Worm (Caenorhabditis elegans): Measurements from ENCODE around the gene exc-15.

The exc-15 gene

DNA sequence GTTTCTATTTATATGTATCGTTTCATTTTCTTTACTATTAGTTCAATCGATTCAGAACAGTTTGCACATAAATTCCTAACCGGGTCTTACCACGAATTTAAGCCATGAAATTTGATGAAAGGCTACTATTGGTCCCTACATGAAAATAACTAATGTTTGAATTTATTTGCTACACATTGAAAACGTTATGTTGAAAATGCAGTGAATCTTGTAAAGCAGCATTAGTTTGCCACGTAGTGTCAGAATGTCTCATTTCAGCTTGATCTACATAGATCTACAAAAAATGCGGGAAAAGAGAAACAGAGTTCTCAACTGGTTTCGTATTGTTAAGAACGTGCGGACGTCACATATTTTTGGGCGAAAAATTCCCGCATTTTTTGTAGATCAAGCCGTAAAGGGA lies 25.5 kb downstream of the exc-15 start:
- TF ChIP-seq ceh-34 (tag; optimal IDR thresholded peaks at IDR 0.05) (no peak), che-1 (tag; optimal IDR thresholded peaks at IDR 0.05) (no peak), nhr-11 (tag; optimal IDR thresholded peaks at IDR 0.05) (no peak), tbx-2 (tag; optimal IDR thresholded peaks at IDR 0.05) (no peak), hlh-8 (tag; optimal IDR thresholded peaks at IDR 0.05) (no peak)

DNA sequence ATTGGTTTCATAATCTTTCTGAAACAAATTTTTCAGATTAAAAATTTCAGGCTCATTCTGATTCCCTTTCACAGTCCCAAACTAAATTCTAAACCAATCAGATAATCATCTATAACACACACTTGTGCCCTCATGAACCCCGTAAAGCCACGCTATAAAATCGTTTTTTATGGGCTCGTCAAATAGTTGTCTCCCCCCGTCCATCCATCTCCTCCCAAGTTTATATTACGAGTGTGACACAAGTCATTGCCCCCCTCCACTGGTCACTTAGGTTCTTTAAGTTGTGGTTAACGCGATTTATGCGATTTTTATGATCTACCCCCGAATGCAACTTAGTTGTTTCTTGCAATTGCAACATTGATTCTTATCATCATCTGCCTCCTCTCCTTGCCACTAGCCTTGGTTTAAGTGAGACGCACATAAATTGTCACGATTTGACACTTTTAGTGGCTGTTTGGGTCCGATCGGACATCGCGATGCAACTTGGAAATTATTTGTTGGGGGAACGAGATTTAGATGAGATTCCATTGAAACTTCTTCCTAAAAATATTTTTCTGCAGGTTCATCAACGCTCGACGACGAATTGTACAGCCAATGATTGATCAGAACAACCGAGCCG lies 26.2 kb downstream of the exc-15 start:
- no peak for TF ChIP-seq Y22D7AL.16 (tag; optimal IDR thresholded peaks at IDR 0.05)
- no peak for TF ChIP-seq pha-2 (tag; optimal IDR thresholded peaks at IDR 0.05)
- peak; percentile 81 for TF ChIP-seq unc-55 (GFP tag; optimal IDR thresholded peaks at IDR 0.05)
- no peak for TF ChIP-seq pat-9 (tag; optimal IDR thresholded peaks at IDR 0.05)

DNA sequence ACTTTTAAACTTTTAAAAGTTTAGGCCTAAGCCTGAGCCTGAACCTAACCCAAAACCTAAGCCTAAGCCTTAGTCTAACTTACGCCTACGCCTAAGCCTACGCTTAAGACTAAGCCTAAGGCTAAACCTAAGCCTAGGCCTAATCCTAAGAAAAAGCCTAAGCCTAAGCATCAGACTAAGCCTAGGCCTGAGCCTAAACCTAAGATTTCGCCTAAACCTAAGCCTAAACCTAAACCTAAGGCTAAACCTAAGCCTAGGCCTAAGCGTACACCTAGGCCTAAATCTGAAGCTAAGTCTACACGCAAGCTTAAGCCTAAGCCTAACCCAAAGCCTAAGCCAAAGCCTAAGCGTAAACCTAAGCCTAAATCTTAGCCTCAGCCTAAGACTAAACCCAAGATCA lies 27.1 kb downstream of the exc-15 start:
- TF ChIP-seq ttx-3 (tag; optimal IDR thresholded peaks at IDR 0.05) (no peak), ceh-22 (tag; optimal IDR thresholded peaks at IDR 0.05) (no peak), C38D4.7 (GFP tag; optimal IDR thresholded peaks at IDR 0.05) (no peak), unc-3 (GFP tag; conservative IDR thresholded peaks at IDR 0.05) (no peak), unc-3 (tag; optimal IDR thresholded peaks at IDR 0.05) (no peak), ceh-31 (tag; optimal IDR thresholded peaks at IDR 0.05) (no peak), Y22D7AL.16 (tag; optimal IDR thresholded peaks at IDR 0.05) (peak; percentile 15), npax-4 (tag; optimal IDR thresholded peaks at IDR 0.05) (no peak), gmeb-2 (tag; optimal IDR thresholded peaks at IDR 0.05) (peak; percentile 7), K09A11.1 (tag; optimal IDR thresholded peaks at IDR 0.05; ENCODE audit: insufficient read depth) (no peak), ceh-24 (tag; optimal IDR thresholded peaks at IDR 0.05) (no peak), T23F11.4 (GFP tag; optimal IDR thresholded peaks at IDR 0.05) (no peak)

DNA sequence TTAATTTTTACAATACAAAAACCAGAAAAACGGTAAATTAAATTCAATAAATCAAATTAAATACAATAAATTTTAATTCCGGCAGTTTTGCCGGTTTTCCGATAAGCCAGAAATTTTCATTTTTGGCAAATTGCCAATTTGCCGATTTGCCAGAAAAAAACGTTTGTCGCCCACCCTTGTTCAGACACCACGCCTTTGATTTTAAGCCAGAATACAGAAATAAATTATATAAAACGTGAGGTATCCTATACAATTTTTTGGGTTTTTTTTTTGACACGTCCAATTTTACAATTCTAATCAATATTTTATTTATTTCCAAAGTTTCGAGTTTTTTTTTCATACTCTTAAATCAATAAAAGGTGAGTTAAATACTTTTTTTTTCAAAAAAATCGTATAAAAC lies 29.5 kb downstream of the exc-15 start, which contains the start of gene T28F12.1:
Gene T28F12.1, plus strand, starts transcription at position 301 of the 400 bp plus-strand sequence.
- TF ChIP-seq zip-5 (tag; optimal IDR thresholded peaks at IDR 0.05) = no peak
- TF ChIP-seq fkh-6 (tag; optimal IDR thresholded peaks at IDR 0.05) = no peak
- no peak for TF ChIP-seq rnt-1 (tag; optimal IDR thresholded peaks at IDR 0.05)
- no peak for TF ChIP-seq ceh-45 (GFP tag; IDR thresholded peaks at IDR 0.05)
- TF ChIP-seq T23F11.4 (GFP tag; optimal IDR thresholded peaks at IDR 0.05) = no peak
- TF ChIP-seq ceh-22 (tag; optimal IDR thresholded peaks at IDR 0.05) = no peak
- no peak for TF ChIP-seq gmeb-2 (tag; optimal IDR thresholded peaks at IDR 0.05)
- TF ChIP-seq lin-11 (tag; optimal IDR thresholded peaks at IDR 0.05) = no peak
- TF ChIP-seq fax-1 (tag; optimal IDR thresholded peaks at IDR 0.05) = no peak
- no peak for TF ChIP-seq odd-2 (tag; optimal IDR thresholded peaks at IDR 0.05)
- TF ChIP-seq Y22D7AL.16 (tag; optimal IDR thresholded peaks at IDR 0.05) = no peak
- no peak for TF ChIP-seq ceh-34 (tag; optimal IDR thresholded peaks at IDR 0.05)
- no peak for TF ChIP-seq pha-4 (tag; optimal IDR thresholded peaks at IDR 0.05)

DNA sequence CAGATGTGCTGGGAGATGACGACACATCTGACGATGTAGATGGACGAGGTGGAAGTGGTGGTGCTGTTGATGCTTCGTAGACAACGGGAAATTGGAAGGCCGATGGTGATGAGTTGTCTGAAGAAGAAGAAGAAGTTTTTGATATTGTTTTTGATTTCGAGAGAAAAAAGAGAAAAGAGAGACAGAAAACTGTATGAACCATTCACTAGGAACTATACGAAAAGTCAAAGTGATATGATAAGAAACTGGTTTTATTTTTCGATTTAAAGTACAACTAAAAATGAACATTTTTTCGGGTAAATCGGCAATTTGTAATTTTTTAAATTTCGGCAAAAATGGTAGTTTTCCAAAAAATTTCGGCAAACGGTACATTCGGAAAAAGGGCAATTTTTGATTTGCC lies 35.4 kb downstream of the exc-15 start:
- TF ChIP-seq pag-3 (tag; optimal IDR thresholded peaks at IDR 0.05; ENCODE audit: borderline replicate concordance) = no peak
- no peak for TF ChIP-seq tbx-7 (tag; optimal IDR thresholded peaks at IDR 0.05)
- no peak for TF ChIP-seq che-1 (tag; optimal IDR thresholded peaks at IDR 0.05)
- no peak for TF ChIP-seq ceh-14 (tag; optimal IDR thresholded peaks at IDR 0.05)
- no peak for TF ChIP-seq C08G9.2 (tag; optimal IDR thresholded peaks at IDR 0.05)
- no peak for TF ChIP-seq madf-2 (tag; optimal IDR thresholded peaks at IDR 0.05)
- TF ChIP-seq ceh-48 (tag; optimal IDR thresholded peaks at IDR 0.05) = no peak
- TF ChIP-seq T23F11.4 (GFP tag; optimal IDR thresholded peaks at IDR 0.05) = no peak
- TF ChIP-seq fax-1 (tag; optimal IDR thresholded peaks at IDR 0.05) = no peak
- no peak for TF ChIP-seq ref-2 (tag; optimal IDR thresholded peaks at IDR 0.05)
- TF ChIP-seq ceh-34 (tag; optimal IDR thresholded peaks at IDR 0.05) = no peak
